Worm (Caenorhabditis elegans): ENCODE results near the gene T16A1.4.

- TF ChIP-seq dao-5 (tag; optimal IDR thresholded peaks at IDR 0.05): no peak
- TF ChIP-seq W03F9.2 (tag; optimal IDR thresholded peaks at IDR 0.05): no peak
- TF ChIP-seq him-1 (tag; optimal IDR thresholded peaks at IDR 0.05): no peak
Observed at ce11 chrII:2109943-2110342, 28.6 kb downstream of the T16A1.4 start, which contains the start of gene R52.5.
